Fruit fly (Drosophila melanogaster) whole organism, embryonic: ENCODE results near the gene CG12009.

Source experiments
- ATbp ChIP-seq: fragments of 200-800 bp; sonication (Bioruptor generic); optimal IDR thresholded peaks from 2 replicates; lab custom pipeline; 2017; ENCODE audit warnings: missing biosample characterization, mild to moderate bottlenecking, missing genetic modification characterization, missing genetic modification reagents
- Bdp1 ChIP-seq: fragments of 200-800 bp; sonication (Bioruptor generic); optimal IDR thresholded peaks from 3 replicates; lab custom pipeline; 2016; ENCODE audit warnings: missing biosample characterization, missing genetic modification characterization
- CG11093 ChIP-seq: fragments of 200-800 bp; sonication (Bioruptor generic); IDR thresholded peaks from 3 replicates; pipeline ENCODE4 v1.3.6; 2022; ENCODE audit warnings: missing biosample characterization, missing genetic modification characterization
- CG11504 ChIP-seq: fragments of 200-800 bp; sonication (Bioruptor generic); optimal IDR thresholded peaks from 3 replicates; lab custom pipeline; 2019; ENCODE audit warnings: missing biosample characterization, mild to moderate bottlenecking, missing genetic modification characterization, moderate library complexity
- CG13123 ChIP-seq: fragments of 200-800 bp; sonication (Bioruptor generic); optimal IDR thresholded peaks from 2 replicates; lab custom pipeline; 2016; ENCODE audit warnings: missing biosample characterization, missing genetic modification characterization
- CG13424 ChIP-seq: fragments of 200-800 bp; sonication (Bioruptor generic); optimal IDR thresholded peaks from 2 replicates; lab custom pipeline; 2019; ENCODE audit warnings: missing biosample characterization, mild to moderate bottlenecking, missing genetic modification characterization, moderate library complexity
- CG13775 ChIP-seq: fragments of 200-800 bp; sonication (Bioruptor generic); optimal IDR thresholded peaks from 3 replicates; lab custom pipeline; 2017; ENCODE audit warnings: missing biosample characterization, mild to moderate bottlenecking, missing genetic modification characterization
- CG16779 ChIP-seq: fragments of 200-800 bp; sonication (Bioruptor generic); IDR thresholded peaks from 2 replicates; pipeline ENCODE4 v1.3.6; 2022; ENCODE audit warnings: missing biosample characterization, missing genetic modification characterization
- CG16813 ChIP-seq: fragments of 200-800 bp; sonication (Bioruptor generic); IDR thresholded peaks from 3 replicates; pipeline ENCODE4 v1.3.6; 2022; ENCODE audit warnings: missing biosample characterization, missing genetic modification characterization; ENCODE audit not compliant: partially characterized antibody
- CG16863 ChIP-seq: fragments of 200-800 bp; sonication (Bioruptor generic); optimal IDR thresholded peaks from 3 replicates; lab custom pipeline; 2016; ENCODE audit warnings: missing biosample characterization, missing genetic modification characterization
- CG17612 ChIP-seq: fragments of 200-800 bp; sonication (Bioruptor generic); IDR thresholded peaks from 2 replicates; pipeline ENCODE4 v1.3.6; 2022; ENCODE audit warnings: missing biosample characterization, missing genetic modification characterization
- CG17912 ChIP-seq: fragments of 200-800 bp; sonication (Bioruptor generic); optimal IDR thresholded peaks from 2 replicates; lab custom pipeline; 2018; ENCODE audit warnings: missing biosample characterization, mild to moderate bottlenecking, missing genetic modification characterization
- CG2129 ChIP-seq: fragments of 200-800 bp; sonication (Bioruptor generic); IDR thresholded peaks from 2 replicates; pipeline ENCODE4 v1.3.6; 2022; ENCODE audit warnings: missing biosample characterization, missing genetic modification characterization; ENCODE audit not compliant: partially characterized antibody
- CG3995 ChIP-seq: fragments of 200-800 bp; sonication (Bioruptor generic); optimal IDR thresholded peaks from 3 replicates; lab custom pipeline; 2016; ENCODE audit warnings: missing biosample characterization, missing genetic modification characterization
- CG4328 ChIP-seq: fragments of 200-800 bp; sonication (Bioruptor generic); optimal IDR thresholded peaks from 3 replicates; lab custom pipeline; 2017; ENCODE audit warnings: missing biosample characterization, missing genetic modification reagents, missing genetic modification characterization
- CG5245 ChIP-seq: fragments of 200-800 bp; sonication (Bioruptor generic); optimal IDR thresholded peaks from 3 replicates; lab custom pipeline; 2016; ENCODE audit warnings: missing biosample characterization, missing genetic modification characterization
- CG6654 ChIP-seq: fragments of 200-800 bp; sonication (Bioruptor generic); optimal IDR thresholded peaks from 2 replicates; lab custom pipeline; 2017; ENCODE audit warnings: missing biosample characterization, mild to moderate bottlenecking, missing genetic modification characterization
- CG7745 ChIP-seq: fragments of 200-800 bp; sonication (Bioruptor generic); optimal IDR thresholded peaks from 2 replicates; lab custom pipeline; 2018; ENCODE audit warnings: missing biosample characterization, mild to moderate bottlenecking, missing genetic modification characterization, moderate library complexity
- CG9797 ChIP-seq: fragments of 200-800 bp; sonication (Bioruptor generic); optimal IDR thresholded peaks from 3 replicates; lab custom pipeline; 2018; ENCODE audit warnings: missing biosample characterization, mild to moderate bottlenecking, missing genetic modification characterization
- Dref ChIP-seq: fragments of 200-800 bp; sonication (Bioruptor generic); IDR thresholded peaks from 2 replicates; pipeline ENCODE4 v1.3.6; 2022; ENCODE audit warnings: missing biosample characterization, missing genetic modification characterization
- Eip74EF ChIP-seq, 2 experiments: fragments of 200-800 bp in 1 of 2; fragments of >200 bp in 1 of 2; sonication (Bioruptor generic) in 1 of 2; optimal IDR thresholded peaks; 2 replicates each; lab custom pipeline; 2017 to 2019; ENCODE audit warnings: missing biosample characterization in 2 of 2, missing genetic modification characterization in 2 of 2, mild to moderate bottlenecking in 1 of 2, moderate library complexity in 1 of 2
- Elba2 ChIP-seq: fragments of 200-800 bp; sonication (Bioruptor generic); optimal IDR thresholded peaks from 3 replicates; lab custom pipeline; 2016; ENCODE audit warnings: missing biosample characterization, missing genetic modification characterization
- H15 ChIP-seq: fragments of 200-800 bp; sonication (Bioruptor generic); IDR thresholded peaks from 3 replicates; pipeline ENCODE4 v1.3.6; 2022; ENCODE audit warnings: missing biosample characterization, missing genetic modification characterization
- H2.0 ChIP-seq: fragments of 200-800 bp; sonication (Bioruptor generic); IDR thresholded peaks from 2 replicates; pipeline ENCODE4 v1.3.6; 2022; ENCODE audit warnings: missing biosample characterization, missing genetic modification characterization
- Lhr ChIP-seq: fragments of 200-800 bp; sonication (Bioruptor generic); optimal IDR thresholded peaks from 3 replicates; lab custom pipeline; 2017; ENCODE audit warnings: mild to moderate bottlenecking, missing biosample characterization, missing genetic modification reagents, missing genetic modification characterization
- Med ChIP-seq: fragments of 200-800 bp; sonication (Bioruptor generic); peaks from one replicate; lab custom pipeline; 2016; ENCODE audit warnings: missing biosample characterization, missing genetic modification characterization, mild to moderate bottlenecking, inconsistent platforms, moderate library complexity
- Mes4 ChIP-seq: fragments of 200-800 bp; sonication (Bioruptor generic); optimal IDR thresholded peaks from 2 replicates; lab custom pipeline; 2016; ENCODE audit warnings: missing biosample characterization, missing genetic modification characterization
- NC2β ChIP-seq: fragments of 200-800 bp; sonication (Bioruptor generic); optimal IDR thresholded peaks from 2 replicates; lab custom pipeline; 2016; ENCODE audit warnings: missing biosample characterization, missing genetic modification characterization
- Nf-YB ChIP-seq: fragments of 200-800 bp; sonication (Bioruptor generic); optimal IDR thresholded peaks from 3 replicates; lab custom pipeline; 2019; ENCODE audit warnings: missing biosample characterization, mild to moderate bottlenecking, missing genetic modification characterization, moderate library complexity
- Nf-YC ChIP-seq: fragments of 200-800 bp; optimal IDR thresholded peaks from 3 replicates; lab custom pipeline; 2019; ENCODE audit warnings: missing biosample characterization, mild to moderate bottlenecking, missing genetic modification characterization, moderate library complexity
- Ptx1 ChIP-seq: fragments of 200-800 bp; sonication (Bioruptor generic); IDR thresholded peaks from 2 replicates; pipeline ENCODE4 v1.3.6; 2022; ENCODE audit warnings: missing biosample characterization, missing genetic modification characterization
- YL-1 ChIP-seq: fragments of 200-800 bp; sonication (Bioruptor generic); optimal IDR thresholded peaks from 3 replicates; lab custom pipeline; 2017; ENCODE audit warnings: missing biosample characterization, mild to moderate bottlenecking, missing genetic modification characterization
- ac ChIP-seq: fragments of 200-800 bp; sonication (Bioruptor generic); optimal IDR thresholded peaks from 3 replicates; lab custom pipeline; 2017; ENCODE audit warnings: missing biosample characterization, mild to moderate bottlenecking, missing genetic modification characterization
- br ChIP-seq: fragments of >200 bp; optimal IDR thresholded peaks from 2 replicates; lab custom pipeline; 2017
- chinmo ChIP-seq: fragments of 200-800 bp; sonication (Bioruptor generic); IDR thresholded peaks from 4 replicates; pipeline ENCODE4 v1.3.6; 2022; ENCODE audit warnings: missing biosample characterization, missing genetic modification characterization; ENCODE audit not compliant: partially characterized antibody
- ci ChIP-seq: fragments of 200-800 bp; sonication (Bioruptor generic); IDR thresholded peaks from 3 replicates; pipeline ENCODE4 v1.3.6; 2022; ENCODE audit warnings: missing biosample characterization, missing genetic modification characterization
- dm ChIP-seq: fragments of 200-800 bp; sonication (Bioruptor generic); optimal IDR thresholded peaks from 3 replicates; lab custom pipeline; 2016; ENCODE audit warnings: missing biosample characterization, missing genetic modification characterization
- eve ChIP-seq, 2 experiments: fragments of >200 bp; optimal IDR thresholded peaks; 2 replicates each; lab custom pipeline; 2017; ENCODE audit warnings: missing biosample characterization in 2 of 2, missing genetic modification characterization in 2 of 2
- gcm2 ChIP-seq: fragments of 200-800 bp; sonication (Bioruptor generic); optimal IDR thresholded peaks from 2 replicates; lab custom pipeline; 2016; ENCODE audit warnings: missing biosample characterization, missing genetic modification characterization
- grau ChIP-seq: fragments of 200-800 bp; optimal IDR thresholded peaks from 3 replicates; lab custom pipeline; 2019; ENCODE audit warnings: missing biosample characterization, mild to moderate bottlenecking, missing genetic modification characterization, moderate library complexity
- lab ChIP-seq: fragments of 200-800 bp; sonication (Bioruptor generic); optimal IDR thresholded peaks from 3 replicates; lab custom pipeline; 2017; ENCODE audit warnings: missing biosample characterization, missing genetic modification characterization, mild to moderate bottlenecking, moderate library complexity, missing genetic modification reagents
- lilli ChIP-seq: fragments of 200-800 bp; sonication (Bioruptor generic); optimal IDR thresholded peaks from 3 replicates; lab custom pipeline; 2016; ENCODE audit warnings: missing biosample characterization, missing genetic modification characterization
- nerfin-2 ChIP-seq: fragments of 200-800 bp; sonication (Bioruptor generic); IDR thresholded peaks from 2 replicates; pipeline ENCODE4 v1.3.6; 2022; ENCODE audit warnings: missing biosample characterization, missing genetic modification characterization; ENCODE audit not compliant: partially characterized antibody
- ranshi ChIP-seq: fragments of 200-800 bp; sonication (Bioruptor generic); IDR thresholded peaks from 2 replicates; pipeline ENCODE4 v1.3.6; 2022; ENCODE audit warnings: missing biosample characterization, missing genetic modification characterization
- ro ChIP-seq: fragments of 200-800 bp; sonication (Bioruptor generic); IDR thresholded peaks from 2 replicates; pipeline ENCODE4 v1.3.6; 2022; ENCODE audit warnings: missing biosample characterization, missing genetic modification characterization
- shn ChIP-seq: fragments of 200-800 bp; sonication (Bioruptor generic); optimal IDR thresholded peaks from 3 replicates; lab custom pipeline; 2016; ENCODE audit warnings: missing biosample characterization, missing genetic modification characterization
- stwl ChIP-seq: fragments of 200-800 bp; sonication (Bioruptor generic); optimal IDR thresholded peaks from 3 replicates; lab custom pipeline; 2018; ENCODE audit warnings: missing biosample characterization, mild to moderate bottlenecking, missing genetic modification characterization, moderate library complexity
- trem ChIP-seq: fragments of 200-800 bp; optimal IDR thresholded peaks from 3 replicates; lab custom pipeline; 2019; ENCODE audit warnings: missing biosample characterization, mild to moderate bottlenecking, missing genetic modification characterization, moderate library complexity
- vvl ChIP-seq: fragments of 200-800 bp; sonication (Bioruptor generic); IDR thresholded peaks from 2 replicates; pipeline ENCODE4 v1.3.6; 2022; ENCODE audit warnings: missing biosample characterization, missing genetic modification characterization
- wor ChIP-seq: fragments of 200-800 bp; sonication (Bioruptor generic); IDR thresholded peaks from 2 replicates; pipeline ENCODE4 v1.3.6; 2022; ENCODE audit warnings: missing biosample characterization, missing genetic modification characterization
- yki ChIP-seq: fragments of >200 bp; optimal IDR thresholded peaks from 3 replicates; lab custom pipeline; 2018

CG12009 gene

DNA sequence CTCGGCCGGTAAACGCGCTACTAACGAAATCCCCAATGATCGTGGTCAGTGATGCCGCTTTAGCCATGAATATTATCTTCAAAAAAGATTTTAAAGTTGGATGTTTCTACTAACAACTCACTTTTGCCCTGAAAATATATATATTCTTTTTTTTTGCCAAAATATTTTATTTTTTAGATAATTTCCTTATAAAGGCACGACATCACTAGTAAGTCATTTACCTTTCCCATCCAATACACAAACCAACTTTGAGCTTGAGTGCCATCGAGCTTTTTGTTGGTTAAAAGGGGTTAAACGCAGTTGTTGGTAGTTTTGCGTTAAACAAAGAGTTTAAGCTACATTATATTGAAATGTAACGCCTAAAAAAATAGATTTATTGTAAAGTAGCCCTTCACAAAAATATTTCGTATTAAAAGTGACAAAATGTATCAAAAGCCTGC lies 11.8 kb downstream of the CG12009 start, which contains the start of gene CG14968 (continued):
- TF ChIP-seq CG17612 (GFP tag; lab: Robert Waterston, UW) (peak; percentile 87), Nf-YC (peak; percentile 69), ci (peak; percentile 99), stwl (no peak), nerfin-2 (GFP tag; lab: Robert Waterston, UW) (no peak), ro (GFP tag; lab: Robert Waterston, UW) (peak; percentile 86), CG16813 (GFP tag; lab: Robert Waterston, UW) (no peak), H2.0 (GFP tag; lab: Robert Waterston, UW) (peak; percentile 96), H15 (peak; percentile 93), CG2129 (no peak), eve (GFP tag; optimal IDR thresholded peaks at IDR 0.05; lab: Kevin White, UChicago) (peak in 1 of 2 experiments; percentile 86), CG4328 (GFP tag; lab: Kevin White, UChicago) (peak; percentile 57), NC2β (GFP tag; lab: Kevin White, UChicago) (no peak), br (lab: Kevin White, UChicago) (no peak), dm (GFP tag; lab: Kevin White, UChicago) (no peak), CG3995 (GFP tag; lab: Kevin White, UChicago) (peak; percentile 52), vvl (GFP tag; lab: Robert Waterston, UW) (peak; percentile 99), YL-1 (GFP tag; lab: Kevin White, UChicago) (peak; percentile 41), lab (GFP tag; lab: Kevin White, UChicago) (peak; percentile 98), CG5245 (GFP tag; lab: Kevin White, UChicago) (peak; percentile 80), CG13123 (GFP tag; lab: Kevin White, UChicago) (peak; percentile 85), ranshi (peak; percentile 97), Dref (GFP tag; lab: Robert Waterston, UW) (peak; percentile 32; the same call in 1 of the 2 replicates), Mes4 (GFP tag; lab: Kevin White, UChicago) (no peak), ac (GFP tag; lab: Kevin White, UChicago) (peak; percentile 8), CG11093 (peak; percentile 66; the same call in 2 of the 3 replicates), CG17912 (GFP tag; lab: Kevin White, UChicago) (peak; percentile 76), ATbp (GFP tag; lab: Kevin White, UChicago) (peak; percentile 89), Med (peak; percentile 96), wor (peak; percentile 87), Nf-YB (peak; percentile 81), trem (peak; percentile 50), CG13775 (GFP tag; lab: Kevin White, UChicago) (peak; percentile 88), CG11504 (tag; lab: Kevin White, UChicago) (peak; percentile 95), shn (GFP tag; lab: Kevin White, UChicago) (peak; percentile 48), gcm2 (GFP tag; lab: Kevin White, UChicago) (peak; percentile 56), grau (peak; percentile 94), CG16779 (GFP tag; lab: Robert Waterston, UW) (peak; percentile 91), lilli (GFP tag; lab: Kevin White, UChicago) (peak; percentile 91), Ptx1 (GFP tag; lab: Robert Waterston, UW) (peak; percentile 97), yki (lab: Kevin White, UChicago) (no peak), CG9797 (GFP tag; lab: Kevin White, UChicago) (no peak), Eip74EF (GFP tag; optimal IDR thresholded peaks at IDR 0.05; lab: Kevin White, UChicago) (peak in 1 of 2 experiments; percentile 85), Elba2 (no peak), CG6654 (GFP tag; lab: Kevin White, UChicago) (peak; percentile 74), Bdp1 (GFP tag; lab: Kevin White, UChicago) (peak; percentile 70), chinmo (GFP tag; lab: Robert Waterston, UW) (no peak), CG13424 (peak; percentile 96), Lhr (GFP tag; lab: Kevin White, UChicago) (peak; percentile 69), CG7745 (tag; lab: Kevin White, UChicago) (no peak), CG16863 (GFP tag; lab: Kevin White, UChicago) (peak; percentile 63)
